Fruit fly (Drosophila melanogaster): ENCODE results near the gene CG33286.

dm6 chr3L:20950520-20951135, 23.9 kb downstream of the CG33286 start:
- no peak for TF ChIP-seq usp (GFP tag; optimal IDR thresholded peaks at IDR 0.05)
- no peak for TF ChIP-seq jim (GFP tag; optimal IDR thresholded peaks at IDR 0.05)
- TF ChIP-seq psq (GFP tag; optimal IDR thresholded peaks at IDR 0.05): peak; percentile 55
- TF ChIP-seq pan (optimal IDR thresholded peaks at IDR 0.05): no peak
- TF ChIP-seq lola (GFP tag; optimal IDR thresholded peaks at IDR 0.05): no peak

All from whole organism, wandering third instar larva.